Worm (Caenorhabditis elegans): Measurements from ENCODE around the gene swt-4.

swt-4 gene

ce11 chrIII:10621208-10621607 lies 7.7 kb downstream of the swt-4 start, which contains the start of the genes lron-10 and hpr-9 (continued):
- TF ChIP-seq lin-39 (tag; optimal IDR thresholded peaks at IDR 0.05) (no peak), lin-38 (GFP tag; IDR thresholded peaks at IDR 0.05) (peak; percentile 76), lin-13 (GFP tag; optimal IDR thresholded peaks at IDR 0.05) (no peak), lin-15B (tag; optimal IDR thresholded peaks at IDR 0.05) (no peak), T20F7.1 (GFP tag; optimal IDR thresholded peaks at IDR 0.05) (peak; percentile 34), R02D3.7 (tag; optimal IDR thresholded peaks at IDR 0.05) (no peak), ctbp-1 (GFP tag; IDR thresholded peaks at IDR 0.05) (no peak), cey-2 (tag; optimal IDR thresholded peaks at IDR 0.05; ENCODE audit: borderline replicate concordance, insufficient read depth) (no peak), ama-1 (optimal IDR thresholded peaks at IDR 0.05) (peak; percentile 3), mxl-3 (GFP tag; optimal IDR thresholded peaks at IDR 0.05) (peak; percentile 62), egl-43 (GFP tag; IDR thresholded peaks at IDR 0.05) (no peak), ZK546.5 (tag; optimal IDR thresholded peaks at IDR 0.05) (no peak), mdt-29 (GFP tag; IDR thresholded peaks at IDR 0.05) (peak; percentile 64; the same call in 1 of the 2 replicates), F10B5.3 (tag; optimal IDR thresholded peaks at IDR 0.05) (no peak), saeg-2 (GFP tag; IDR thresholded peaks at IDR 0.05) (no peak), mxl-2 (GFP tag; conservative IDR thresholded peaks at IDR 0.05) (no peak), ceh-20 (GFP tag; IDR thresholded peaks at IDR 0.05) (peak; percentile 74), unc-130 (GFP tag; optimal IDR thresholded peaks at IDR 0.05) (peak; percentile 93), hif-1 (tag; optimal IDR thresholded peaks at IDR 0.05) (peak in 1 of 2 experiments; percentile 94), nhr-25 (tag; optimal IDR thresholded peaks at IDR 0.05; ENCODE audit: borderline replicate concordance, insufficient read depth) (no peak), nhr-10 (tag; optimal IDR thresholded peaks at IDR 0.05) (no peak), zag-1 (tag; optimal IDR thresholded peaks at IDR 0.05) (no peak), F26F4.8 (GFP tag; conservative IDR thresholded peaks at IDR 0.05) (no peak), dve-1 (tag; optimal IDR thresholded peaks at IDR 0.05; ENCODE audit: insufficient read depth) (peak; percentile 78), dpl-1 (GFP tag; optimal IDR thresholded peaks at IDR 0.05) (peak; percentile 77), nhr-102 (tag; optimal IDR thresholded peaks at IDR 0.05) (peak; percentile 83), fos-1 (tag; optimal IDR thresholded peaks at IDR 0.05) (no peak), unc-62 (GFP tag; optimal IDR thresholded peaks at IDR 0.05 in 1 of 2) (peak in 1 of 2 experiments; percentile 97), unc-62 (tag; optimal IDR thresholded peaks at IDR 0.05) (peak; percentile 26), nhr-76 (tag; optimal IDR thresholded peaks at IDR 0.05) (no peak), madf-9 (GFP tag; conservative IDR thresholded peaks at IDR 0.05) (peak; percentile 83; the same call in 1 of the 2 replicates), daf-8 (GFP tag; IDR thresholded peaks at IDR 0.05) (no peak), spr-3 (GFP tag; optimal IDR thresholded peaks at IDR 0.05) (no peak), mdl-1 (tag; optimal IDR thresholded peaks at IDR 0.05) (peak; percentile 51 to 85), rbr-2 (tag; optimal IDR thresholded peaks at IDR 0.05) (peak; percentile 61), T26A8.4 (GFP tag; IDR thresholded peaks at IDR 0.05) (peak; percentile 71)

ce11 chrIII:10615166-10615565 lies 13.8 kb downstream of the swt-4 start, which contains the start of gene mrpl-22:
TSS of gene mrpl-22 (plus strand) at chrIII:10615466.
- TF ChIP-seq lin-38 (GFP tag; IDR thresholded peaks at IDR 0.05) = no peak
- TF ChIP-seq vab-7 (GFP tag; IDR thresholded peaks at IDR 0.05) = no peak
- TF ChIP-seq gei-8 (GFP tag; optimal IDR thresholded peaks at IDR 0.05) = no peak
- no peak for TF ChIP-seq nhr-77 (tag; optimal IDR thresholded peaks at IDR 0.05)
- TF ChIP-seq D1046.2 (GFP tag; IDR thresholded peaks at IDR 0.05) = no peak
- TF ChIP-seq nhr-41 (GFP tag; IDR thresholded peaks at IDR 0.05) = no peak
- TF ChIP-seq zfp-3 (GFP tag; conservative IDR thresholded peaks at IDR 0.05) = no peak
- TF ChIP-seq nhr-102 (tag; optimal IDR thresholded peaks at IDR 0.05) = no peak
- TF ChIP-seq aly-2 (tag; optimal IDR thresholded peaks at IDR 0.05) = no peak
- no peak for TF ChIP-seq daf-12 (tag; optimal IDR thresholded peaks at IDR 0.05)
- no peak for TF ChIP-seq unc-39 (tag; optimal IDR thresholded peaks at IDR 0.05)
- no peak for TF ChIP-seq mxl-3 (GFP tag; optimal IDR thresholded peaks at IDR 0.05)
- no peak for TF ChIP-seq mdt-29 (GFP tag; IDR thresholded peaks at IDR 0.05)
- no peak for TF ChIP-seq T20F7.1 (GFP tag; optimal IDR thresholded peaks at IDR 0.05)
- no peak for TF ChIP-seq mdl-1 (tag; optimal IDR thresholded peaks at IDR 0.05)
- no peak for TF ChIP-seq lir-3 (tag; optimal IDR thresholded peaks at IDR 0.05)
- TF ChIP-seq mes-2 (tag; optimal IDR thresholded peaks at IDR 0.05; ENCODE audit: poor library complexity, severe bottlenecking) = no peak
- TF ChIP-seq ceh-82 (tag; optimal IDR thresholded peaks at IDR 0.05) = no peak
- no peak for TF ChIP-seq ceh-62 (tag; optimal IDR thresholded peaks at IDR 0.05)

Data from whole organism, L4 larva.